Worm (Caenorhabditis elegans): ENCODE measurements around the gene fbxa-214.

ce11 chrV:6096559-6097155 lies 26.8 kb upstream of the fbxa-214 start, which contains the start of gene smut-1:
- TF ChIP-seq R02D3.7 (tag; optimal IDR thresholded peaks at IDR 0.05), result no peak
- no peak for TF ChIP-seq ztf-11 (tag; optimal IDR thresholded peaks at IDR 0.05)
- TF ChIP-seq pqm-1 (tag; optimal IDR thresholded peaks at IDR 0.05), result no peak
- no peak for TF ChIP-seq ztf-7 (tag; optimal IDR thresholded peaks at IDR 0.05)

All from whole organism, L4 larva.